Worm (Caenorhabditis elegans) whole organism, late embryonic: ENCODE data around the gene T14B4.19.

Source experiments
- C08G9.2 ChIP-seq: sonication (generic microtip); optimal IDR thresholded peaks from 2 replicates; lab custom pipeline; 2016; ENCODE audit warnings: mild to moderate bottlenecking, missing genetic modification characterization, moderate library complexity, missing compliant biosample characterization
- C38D4.7 ChIP-seq: fragments of 200-800 bp; sonication (Bioruptor generic); optimal IDR thresholded peaks from 2 replicates; lab custom pipeline; 2018; ENCODE audit warnings: mild to moderate bottlenecking, missing genetic modification characterization, moderate library complexity, missing compliant biosample characterization
- K09A11.1 ChIP-seq: sonication (generic microtip); optimal IDR thresholded peaks from 2 replicates; lab custom pipeline; 2017; ENCODE audit warnings: antibody characterized with exemption, mild to moderate bottlenecking, missing genetic modification characterization, missing compliant biosample characterization; ENCODE audit not compliant: insufficient read depth
- T23F11.4 ChIP-seq: fragments of 200-800 bp; sonication (Bioruptor generic); optimal IDR thresholded peaks from 2 replicates; lab custom pipeline; 2018; ENCODE audit warnings: mild to moderate bottlenecking, missing genetic modification characterization, missing compliant biosample characterization
- Y22D7AL.16 ChIP-seq: sonication (generic microtip); optimal IDR thresholded peaks from 2 replicates; lab custom pipeline; 2016; ENCODE audit warnings: missing genetic modification characterization, missing compliant biosample characterization
- ahr-1 ChIP-seq: sonication (generic microtip); optimal IDR thresholded peaks from 2 replicates; lab custom pipeline; 2016; ENCODE audit warnings: missing genetic modification characterization, missing compliant biosample characterization
- ceh-18 ChIP-seq: sonication (generic microtip); optimal IDR thresholded peaks from 2 replicates; lab custom pipeline; 2016; ENCODE audit warnings: missing genetic modification characterization, missing compliant biosample characterization
- ceh-19 ChIP-seq: fragments of 200-800 bp; sonication (Bioruptor generic); optimal IDR thresholded peaks from 2 replicates; lab custom pipeline; 2018; ENCODE audit warnings: mild to moderate bottlenecking, missing genetic modification characterization, missing compliant biosample characterization
- ceh-24 ChIP-seq: sonication (generic microtip); optimal IDR thresholded peaks from 2 replicates; lab custom pipeline; 2016; ENCODE audit warnings: mild to moderate bottlenecking, missing genetic modification characterization, missing compliant biosample characterization
- ceh-30 ChIP-seq: fragments of 150-350 bp; optimal IDR thresholded peaks from 2 replicates; lab custom pipeline; 2014; ENCODE audit warnings: missing biosample characterization, missing genetic modification characterization
- ceh-31 ChIP-seq: sonication (generic microtip); optimal IDR thresholded peaks from 2 replicates; lab custom pipeline; 2016; ENCODE audit warnings: missing genetic modification characterization, missing compliant biosample characterization
- ceh-34 ChIP-seq: sonication (generic microtip); optimal IDR thresholded peaks from 2 replicates; lab custom pipeline; 2016; ENCODE audit warnings: mild to moderate bottlenecking, missing genetic modification characterization, missing compliant biosample characterization
- ceh-48 ChIP-seq: sonication (generic microtip); optimal IDR thresholded peaks from 2 replicates; lab custom pipeline; 2016; ENCODE audit warnings: missing genetic modification characterization, inconsistent platforms, missing compliant biosample characterization
- ceh-9 ChIP-seq: sonication (generic microtip); optimal IDR thresholded peaks from 2 replicates; lab custom pipeline; 2016; ENCODE audit warnings: mild to moderate bottlenecking, missing genetic modification characterization, inconsistent platforms, missing compliant biosample characterization
- che-1 ChIP-seq: sonication (generic microtip); optimal IDR thresholded peaks from 2 replicates; lab custom pipeline; 2016; ENCODE audit warnings: mild to moderate bottlenecking, missing genetic modification characterization, missing compliant biosample characterization
- dmd-4 ChIP-seq: sonication (generic microtip); optimal IDR thresholded peaks from 2 replicates; lab custom pipeline; 2016; ENCODE audit warnings: borderline replicate concordance, missing genetic modification characterization, missing compliant biosample characterization
- elt-4 ChIP-seq: sonication (generic microtip); optimal IDR thresholded peaks from 2 replicates; lab custom pipeline; 2016; ENCODE audit warnings: missing genetic modification characterization, missing compliant biosample characterization
- ets-4 ChIP-seq: sonication (generic microtip); optimal IDR thresholded peaks from 2 replicates; lab custom pipeline; 2016; ENCODE audit warnings: missing genetic modification characterization, missing compliant biosample characterization
- fax-1 ChIP-seq: sonication (generic microtip); optimal IDR thresholded peaks from 2 replicates; lab custom pipeline; 2016; ENCODE audit warnings: missing genotype, missing genetic modification characterization, missing compliant biosample characterization
- fkh-10 ChIP-seq: fragments of 150-350 bp; optimal IDR thresholded peaks from 2 replicates; lab custom pipeline; 2014; ENCODE audit warnings: missing biosample characterization, missing genetic modification reagents, missing genetic modification characterization
- gmeb-2 ChIP-seq: sonication (generic microtip); optimal IDR thresholded peaks from 2 replicates; lab custom pipeline; 2016; ENCODE audit warnings: missing genetic modification characterization, inconsistent platforms, missing compliant biosample characterization
- hlh-13 ChIP-seq: fragments of 200-800 bp; sonication (Bioruptor generic); optimal IDR thresholded peaks from 2 replicates; lab custom pipeline; 2018; ENCODE audit warnings: mild to moderate bottlenecking, missing genetic modification characterization, missing compliant biosample characterization
- hlh-15 ChIP-seq: sonication (generic microtip); optimal IDR thresholded peaks from 2 replicates; lab custom pipeline; 2016; ENCODE audit warnings: missing genetic modification characterization, missing compliant biosample characterization
- hlh-30 ChIP-seq: sonication (generic microtip); optimal IDR thresholded peaks from 2 replicates; lab custom pipeline; 2017; ENCODE audit warnings: antibody characterized with exemption, missing genetic modification characterization, missing compliant biosample characterization; ENCODE audit not compliant: insufficient read depth
- hlh-6 ChIP-seq: sonication (generic microtip); optimal IDR thresholded peaks from 2 replicates; lab custom pipeline; 2016; ENCODE audit warnings: missing genotype, missing genetic modification characterization, missing compliant biosample characterization
- lim-6 ChIP-seq: sonication (generic microtip); optimal IDR thresholded peaks from 2 replicates; lab custom pipeline; 2016; ENCODE audit warnings: missing genetic modification characterization, missing compliant biosample characterization
- nhr-232 ChIP-seq: sonication (generic microtip); optimal IDR thresholded peaks from 2 replicates; lab custom pipeline; 2016; ENCODE audit warnings: missing genetic modification characterization, missing compliant biosample characterization
- pat-9 ChIP-seq: fragments of 200-800 bp; sonication (Bioruptor generic); optimal IDR thresholded peaks from 2 replicates; lab custom pipeline; 2018; ENCODE audit warnings: mild to moderate bottlenecking, missing genetic modification characterization, moderate library complexity, missing compliant biosample characterization
- pax-1 ChIP-seq: fragments of 150-350 bp; optimal IDR thresholded peaks from 2 replicates; lab custom pipeline; 2014; ENCODE audit warnings: missing biosample characterization, missing genetic modification characterization
- pha-4 ChIP-seq: fragments of 150-350 bp; optimal IDR thresholded peaks from 2 replicates; lab custom pipeline; 2018; ENCODE audit warnings: missing biosample characterization, missing genetic modification reagents, missing genetic modification characterization
- ref-2 ChIP-seq: sonication (generic microtip); optimal IDR thresholded peaks from 2 replicates; lab custom pipeline; 2016; ENCODE audit warnings: missing genetic modification characterization, missing compliant biosample characterization
- rnt-1 ChIP-seq: sonication (generic microtip); optimal IDR thresholded peaks from 2 replicates; lab custom pipeline; 2016; ENCODE audit warnings: missing genetic modification characterization, missing compliant biosample characterization
- sox-2 ChIP-seq: fragments of 200-800 bp; sonication (Bioruptor generic); IDR thresholded peaks from 2 replicates; pipeline ENCODE4 v1.3.6; 2022; ENCODE audit warnings: missing genetic modification reagents, missing genetic modification characterization, missing compliant biosample characterization
- tbx-2 ChIP-seq: sonication (generic microtip); optimal IDR thresholded peaks from 2 replicates; lab custom pipeline; 2016; ENCODE audit warnings: missing genetic modification characterization, missing compliant biosample characterization
- tbx-7 ChIP-seq: sonication (generic microtip); optimal IDR thresholded peaks from 2 replicates; lab custom pipeline; 2016; ENCODE audit warnings: missing genotype, missing genetic modification characterization, missing compliant biosample characterization
- unc-55 ChIP-seq: sonication (generic microtip); optimal IDR thresholded peaks from 2 replicates; lab custom pipeline; 2017; ENCODE audit warnings: missing biosample characterization, missing genetic modification reagents, missing genetic modification characterization
- unc-86 ChIP-seq: sonication (generic microtip); optimal IDR thresholded peaks from 2 replicates; lab custom pipeline; 2016; ENCODE audit warnings: missing genetic modification characterization, missing compliant biosample characterization

Gene T14B4.19

ce11 chrII:6689088-6689487 lies 23.6 kb downstream of the T14B4.19 start:
- TF ChIP-seq gmeb-2 (tag; lab: Kevin White, UChicago): no peak
- no peak for TF ChIP-seq fkh-10
- TF ChIP-seq pax-1: no peak
- no peak for TF ChIP-seq dmd-4 (tag; lab: Kevin White, UChicago)
- no peak for TF ChIP-seq ahr-1 (tag; lab: Kevin White, UChicago)
- TF ChIP-seq T23F11.4 (GFP tag; lab: Kevin White, UChicago): no peak
- no peak for TF ChIP-seq tbx-2 (tag; lab: Kevin White, UChicago)
- no peak for TF ChIP-seq K09A11.1 (tag; lab: Kevin White, UChicago)
- TF ChIP-seq elt-4 (tag; lab: Kevin White, UChicago): no peak
- no peak for TF ChIP-seq hlh-6
- TF ChIP-seq ceh-48 (tag; lab: Kevin White, UChicago): no peak
- TF ChIP-seq ceh-30: no peak
- no peak for TF ChIP-seq unc-55 (GFP tag; lab: Kevin White, UChicago)
- no peak for TF ChIP-seq fax-1 (tag; lab: Kevin White, UChicago)
- TF ChIP-seq Y22D7AL.16 (tag; lab: Kevin White, UChicago): no peak
- no peak for TF ChIP-seq C38D4.7
- no peak for TF ChIP-seq nhr-232 (tag; lab: Kevin White, UChicago)

ce11 chrII:6685964-6686363 lies 26.8 kb downstream of the T14B4.19 start:
- TF ChIP-seq che-1 (tag; lab: Kevin White, UChicago): no peak
- no peak for TF ChIP-seq ref-2 (tag; lab: Kevin White, UChicago)
- no peak for TF ChIP-seq tbx-2 (tag; lab: Kevin White, UChicago)
- TF ChIP-seq pha-4 (tag; lab: Kevin White, UChicago): no peak
- no peak for TF ChIP-seq pat-9 (tag; lab: Kevin White, UChicago)
- no peak for TF ChIP-seq ceh-9 (tag; lab: Kevin White, UChicago)
- no peak for TF ChIP-seq elt-4 (tag; lab: Kevin White, UChicago)
- no peak for TF ChIP-seq hlh-30 (tag; lab: Kevin White, UChicago)
- TF ChIP-seq ceh-24: no peak
- TF ChIP-seq hlh-13 (GFP tag; lab: Kevin White, UChicago): no peak
- TF ChIP-seq ceh-30: no peak
- no peak for TF ChIP-seq C38D4.7
- no peak for TF ChIP-seq sox-2
- no peak for TF ChIP-seq ceh-18 (tag; lab: Kevin White, UChicago)
- TF ChIP-seq tbx-7 (tag; lab: Kevin White, UChicago): no peak
- TF ChIP-seq unc-55 (GFP tag; lab: Kevin White, UChicago): no peak
- TF ChIP-seq gmeb-2 (tag; lab: Kevin White, UChicago): no peak
- no peak for TF ChIP-seq lim-6 (tag; lab: Kevin White, UChicago)
- no peak for TF ChIP-seq ceh-19 (GFP tag; lab: Kevin White, UChicago)
- TF ChIP-seq, all 69 proteins: peak for 0

- peak; percentile 40 for TF ChIP-seq ceh-34 (tag; lab: Kevin White, UChicago)
- TF ChIP-seq ceh-18 (tag; lab: Kevin White, UChicago): peak; percentile 26
- TF ChIP-seq rnt-1: peak; percentile 73
- no peak for TF ChIP-seq unc-86 (tag; lab: Kevin White, UChicago)
- peak; percentile 70 for TF ChIP-seq tbx-2 (tag; lab: Kevin White, UChicago)
- peak; percentile 46 for TF ChIP-seq C08G9.2 (tag; lab: Kevin White, UChicago)
- TF ChIP-seq hlh-15: no peak
- TF ChIP-seq unc-55 (GFP tag; lab: Kevin White, UChicago): peak; percentile 81
- peak; percentile 36 for TF ChIP-seq ets-4 (tag; lab: Kevin White, UChicago)
- peak; percentile 76 for TF ChIP-seq ceh-31
- TF ChIP-seq fax-1 (tag; lab: Kevin White, UChicago): no peak
- TF ChIP-seq ahr-1 (tag; lab: Kevin White, UChicago): no peak
Observed at ce11 chrII:6683663-6684285, 29.0 kb downstream of the T14B4.19 start, which contains the start of gene gyf-1. TSS of gene gyf-1 (plus strand) at chrII:6684235.
